Worm (Caenorhabditis elegans): ENCODE measurements around the gene srz-90.

- TF ChIP-seq elt-3 (tag; optimal IDR thresholded peaks at IDR 0.05) (no peak), blmp-1 (tag; optimal IDR thresholded peaks at IDR 0.05) (no peak), unc-62 (GFP tag; optimal IDR thresholded peaks at IDR 0.05) (no peak), ztf-11 (tag; optimal IDR thresholded peaks at IDR 0.05) (no peak), nhr-12 (tag; optimal IDR thresholded peaks at IDR 0.05) (no peak)
These were observed 7.1 kb upstream of the srz-90 start, which contains the start of gene fbxa-136 for ce11 chrV:17520735-17521134.

All from whole organism, mixed stage, embryonic.